Worm (Caenorhabditis elegans): ENCODE data around the gene cwf-19L2.

Gene cwf-19L2

ce11 chrIII:7272828-7273227, 20.6 kb upstream of the cwf-19L2 start:
- TF ChIP-seq T07F8.4 (tag; optimal IDR thresholded peaks at IDR 0.05) (no peak), nhr-90 (tag; optimal IDR thresholded peaks at IDR 0.05) (peak; percentile 8), sptf-2 (GFP tag; optimal IDR thresholded peaks at IDR 0.05) (no peak), ekl-4 (GFP tag; IDR thresholded peaks at IDR 0.05) (no peak), somi-1 (GFP tag; optimal IDR thresholded peaks at IDR 0.05) (peak; percentile 59), lsl-1 (GFP tag; optimal IDR thresholded peaks at IDR 0.05) (no peak), mcd-1 (GFP tag; IDR thresholded peaks at IDR 0.05) (0 out of 2 replicates have a peak, but pooled peaks have one; percentile 19), lin-40 (tag; optimal IDR thresholded peaks at IDR 0.05) (peak; percentile 51), dpff-1 (tag; optimal IDR thresholded peaks at IDR 0.05) (no peak), nhr-80 (tag; optimal IDR thresholded peaks at IDR 0.05) (peak; percentile 52), lin-54 (GFP tag; optimal IDR thresholded peaks at IDR 0.05) (peak; percentile 3), lin-26 (GFP tag; IDR thresholded peaks at IDR 0.05) (peak; percentile 42; the same call in 1 of the 2 replicates), ztf-26 (tag; optimal IDR thresholded peaks at IDR 0.05) (peak; percentile 63), cebp-1 (GFP tag; IDR thresholded peaks at IDR 0.05) (no peak), cebp-1 (tag; optimal IDR thresholded peaks at IDR 0.05) (peak; percentile 45), die-1 (tag; optimal IDR thresholded peaks at IDR 0.05) (peak; percentile 8), pbrm-1 (GFP tag; IDR thresholded peaks at IDR 0.05) (peak; percentile 37; the same call in 1 of the 2 replicates)

ce11 chrIII:7273718-7274117, 19.7 kb upstream of the cwf-19L2 start:
- TF ChIP-seq F57A8.1 (GFP tag; optimal IDR thresholded peaks at IDR 0.05) (no peak), F10E7.11 (tag; optimal IDR thresholded peaks at IDR 0.05) (no peak), ztf-28 (GFP tag; IDR thresholded peaks at IDR 0.05) (no peak), rpc-1 (optimal IDR thresholded peaks at IDR 0.05) (no peak), rpc-1 (tag; optimal IDR thresholded peaks at IDR 0.05) (no peak), akir-1 (GFP tag; optimal IDR thresholded peaks at IDR 0.05) (no peak), ceh-27 (GFP tag; optimal IDR thresholded peaks at IDR 0.05) (no peak), C06A6.2 (GFP tag; conservative IDR thresholded peaks at IDR 0.05) (no peak), cebp-2 (GFP tag; IDR thresholded peaks at IDR 0.05) (no peak), B0261.1 (tag; optimal IDR thresholded peaks at IDR 0.05) (no peak), zim-3 (tag; optimal IDR thresholded peaks at IDR 0.05) (no peak)

ce11 chrIII:7275296-7275695, 18.1 kb upstream of the cwf-19L2 start, which contains the start of gene psd-1:
psd-1 (minus strand) TSS chrIII:7275396.
- TF ChIP-seq Y53G8AR.9 (GFP tag; conservative IDR thresholded peaks at IDR 0.05), result no peak

- peak; percentile 88 for TF ChIP-seq mcd-1 (GFP tag; IDR thresholded peaks at IDR 0.05)
- peak; percentile 1 to 77 (median 27) for TF ChIP-seq lin-35 (GFP tag; optimal IDR thresholded peaks at IDR 0.05)
- TF ChIP-seq lin-54 (GFP tag; optimal IDR thresholded peaks at IDR 0.05), result peak; percentile 87
- TF ChIP-seq ceh-40 (GFP tag; IDR thresholded peaks at IDR 0.05), result no peak
- TF ChIP-seq dpl-1 (GFP tag; optimal IDR thresholded peaks at IDR 0.05), result peak; percentile 42
- peak; percentile 75 for TF ChIP-seq efl-1 (GFP tag; optimal IDR thresholded peaks at IDR 0.05)
- no peak for TF ChIP-seq pha-4 (tag; optimal IDR thresholded peaks at IDR 0.05)
- no peak for TF ChIP-seq snpc-4 (GFP tag; optimal IDR thresholded peaks at IDR 0.05)
- TF ChIP-seq snpc-4 (tag; optimal IDR thresholded peaks at IDR 0.05), result peak in 2 of 4 experiments; percentile 12 to 48
- TF ChIP-seq mxl-1 (tag; optimal IDR thresholded peaks at IDR 0.05), result no peak
Observed at ce11 chrIII:7277228-7277627, 16.2 kb upstream of the cwf-19L2 start, which contains the start of the genes spot-1 and B0361.11. spot-1 (minus strand) TSS chrIII:7277274. B0361.11 (plus strand) TSS chrIII:7277599.

All from whole organism, young adult.